Comparison of ENCODE assay signal across 5 worm cellular contexts in genomic region chrIV:3014610-3015009, ce11.
TF ChIP-seq lines count a peak whose summit lies in the region.

No protein-coding gene starts in this region.

TF ChIP-seq in whole organism, L1 larva, 84 proteins besides CTCF, POLR2A, EP300 and RAD21:
- TF ChIP-seq fkh-10 (GFP tag; optimal IDR thresholded peaks at IDR 0.05; lab: Kevin White, UChicago) (no peak), aly-2 (tag; optimal IDR thresholded peaks at IDR 0.05; lab: Kevin White, UChicago) (no peak), efl-1 (optimal IDR thresholded peaks at IDR 0.05; lab: Kevin White, UChicago) (no peak), efl-1 (GFP tag; optimal IDR thresholded peaks at IDR 0.05 in 1 of 2; lab: Kevin White, UChicago) (no peak), unc-86 (tag; optimal IDR thresholded peaks at IDR 0.05; lab: Kevin White, UChicago) (no peak), rnt-1 (tag; optimal IDR thresholded peaks at IDR 0.05; lab: Kevin White, UChicago) (peak; percentile 35), nhr-85 (tag; lab: Kevin White, UChicago) (peak; percentile 79), lin-35 (GFP tag; optimal IDR thresholded peaks at IDR 0.05; lab: Kevin White, UChicago) (no peak), blmp-1 (tag; optimal IDR thresholded peaks at IDR 0.05; lab: Kevin White, UChicago) (peak; percentile 63), sup-37 (GFP tag; optimal IDR thresholded peaks at IDR 0.05; lab: Kevin White, UChicago) (no peak), lin-14 (GFP tag; optimal IDR thresholded peaks at IDR 0.05; lab: Kevin White, UChicago) (peak; percentile 73), mep-1 (tag; optimal IDR thresholded peaks at IDR 0.05; lab: Kevin White, UChicago) (peak; percentile 31), nhr-11 (tag; optimal IDR thresholded peaks at IDR 0.05; lab: Kevin White, UChicago) (no peak), skn-1 (tag; optimal IDR thresholded peaks at IDR 0.05; lab: Kevin White, UChicago) (no peak), snu-23 (GFP tag; optimal IDR thresholded peaks at IDR 0.05; lab: Kevin White, UChicago) (peak; percentile 2), hlh-17 (GFP tag; optimal IDR thresholded peaks at IDR 0.05; lab: Kevin White, UChicago; ENCODE audit: borderline replicate concordance) (no peak), hlh-4 (tag; optimal IDR thresholded peaks at IDR 0.05; lab: Kevin White, UChicago) (no peak)

TF ChIP-seq in whole organism, L3 larva, 47 proteins besides CTCF, POLR2A, EP300 and RAD21:
- no peak for TF ChIP-seq eor-1 (tag; optimal IDR thresholded peaks at IDR 0.05; lab: Kevin White, UChicago)
- TF ChIP-seq elt-1 (tag; optimal IDR thresholded peaks at IDR 0.05; lab: Kevin White, UChicago) = peak; percentile 87
- no peak for TF ChIP-seq nhr-43 (tag; optimal IDR thresholded peaks at IDR 0.05; lab: Kevin White, UChicago; ENCODE audit: poor library complexity, severe bottlenecking)
- TF ChIP-seq nhr-25 (tag; optimal IDR thresholded peaks at IDR 0.05; lab: Kevin White, UChicago) = peak; percentile 71
- TF ChIP-seq unc-62 (GFP tag; optimal IDR thresholded peaks at IDR 0.05; lab: Kevin White, UChicago) = peak; percentile 49
- peak; percentile 50 for TF ChIP-seq nhr-23 (tag; optimal IDR thresholded peaks at IDR 0.05; lab: Kevin White, UChicago)
- TF ChIP-seq lin-39 (tag; optimal IDR thresholded peaks at IDR 0.05; lab: Kevin White, UChicago) = peak; percentile 10
- TF ChIP-seq nhr-11 (tag; optimal IDR thresholded peaks at IDR 0.05; lab: Kevin White, UChicago) = no peak

TF ChIP-seq in whole organism, early embryonic, 17 proteins besides CTCF, POLR2A, EP300 and RAD21:
- peak; percentile 3 for TF ChIP-seq ceh-36 (tag; optimal IDR thresholded peaks at IDR 0.05; lab: Kevin White, UChicago)
- no peak for TF ChIP-seq ceh-13 (GFP tag; optimal IDR thresholded peaks at IDR 0.05; lab: Kevin White, UChicago)
- no peak for TF ChIP-seq aly-1 (tag; optimal IDR thresholded peaks at IDR 0.05; lab: Kevin White, UChicago)
TF ChIP-seq in whole organism, early embryonic: peak in this region for 1.

TF ChIP-seq in whole organism, midembryonic, 9 proteins besides CTCF, POLR2A, EP300 and RAD21:
- TF ChIP-seq flt-1 (GFP tag; IDR thresholded peaks at IDR 0.05; lab: Robert Waterston, UW) = 0 out of 2 replicates have a peak, but pooled peaks have one; percentile 8
- peak; percentile 40 for TF ChIP-seq cog-1 (tag; optimal IDR thresholded peaks at IDR 0.05; lab: Kevin White, UChicago)
- no peak for TF ChIP-seq ztf-29 (GFP tag; IDR thresholded peaks at IDR 0.05; lab: Robert Waterston, UW)
TF ChIP-seq in whole organism, midembryonic: peak in this region for 2.

TF ChIP-seq in whole organism, young adult, 124 proteins besides CTCF, POLR2A, EP300 and RAD21:
- TF ChIP-seq hmg-20 (GFP tag; IDR thresholded peaks at IDR 0.05; lab: Robert Waterston, UW) = no peak
- TF ChIP-seq hmg-1.2 (GFP tag; IDR thresholded peaks at IDR 0.05; lab: Robert Waterston, UW) = peak; percentile 87
- TF ChIP-seq ztf-6 (GFP tag; IDR thresholded peaks at IDR 0.05; lab: Robert Waterston, UW) = no peak
- no peak for TF ChIP-seq ceh-91 (GFP tag; IDR thresholded peaks at IDR 0.05; lab: Robert Waterston, UW)
- TF ChIP-seq unc-62 (GFP tag; optimal IDR thresholded peaks at IDR 0.05; lab: Kevin White, UChicago) = peak; percentile 77
- peak; percentile 26 for TF ChIP-seq nhr-80 (tag; optimal IDR thresholded peaks at IDR 0.05; lab: Kevin White, UChicago)
- TF ChIP-seq T07F8.4 (tag; optimal IDR thresholded peaks at IDR 0.05; lab: Kevin White, UChicago) = no peak
- no peak for TF ChIP-seq madf-10 (tag; optimal IDR thresholded peaks at IDR 0.05; lab: Kevin White, UChicago)
- no peak for TF ChIP-seq tlf-1 (GFP tag; optimal IDR thresholded peaks at IDR 0.05; lab: Kevin White, UChicago)
- TF ChIP-seq him-1 (tag; optimal IDR thresholded peaks at IDR 0.05; lab: Kevin White, UChicago) = no peak

Comparison
In these comparisons a context has a peak if more than half of its experiments do, and no peak if none do; other contexts are left out.
1. Of the 8 proteins assayed by ChIP-seq in both whole organism, young adult and whole organism, L1 larva: peak only in whole organism, young adult: unc-62; only in whole organism, L1 larva: none; in both: none; in neither: 7.